Fruit fly (Drosophila melanogaster): ENCODE data around the gene elm.

Gene elm

DNA sequence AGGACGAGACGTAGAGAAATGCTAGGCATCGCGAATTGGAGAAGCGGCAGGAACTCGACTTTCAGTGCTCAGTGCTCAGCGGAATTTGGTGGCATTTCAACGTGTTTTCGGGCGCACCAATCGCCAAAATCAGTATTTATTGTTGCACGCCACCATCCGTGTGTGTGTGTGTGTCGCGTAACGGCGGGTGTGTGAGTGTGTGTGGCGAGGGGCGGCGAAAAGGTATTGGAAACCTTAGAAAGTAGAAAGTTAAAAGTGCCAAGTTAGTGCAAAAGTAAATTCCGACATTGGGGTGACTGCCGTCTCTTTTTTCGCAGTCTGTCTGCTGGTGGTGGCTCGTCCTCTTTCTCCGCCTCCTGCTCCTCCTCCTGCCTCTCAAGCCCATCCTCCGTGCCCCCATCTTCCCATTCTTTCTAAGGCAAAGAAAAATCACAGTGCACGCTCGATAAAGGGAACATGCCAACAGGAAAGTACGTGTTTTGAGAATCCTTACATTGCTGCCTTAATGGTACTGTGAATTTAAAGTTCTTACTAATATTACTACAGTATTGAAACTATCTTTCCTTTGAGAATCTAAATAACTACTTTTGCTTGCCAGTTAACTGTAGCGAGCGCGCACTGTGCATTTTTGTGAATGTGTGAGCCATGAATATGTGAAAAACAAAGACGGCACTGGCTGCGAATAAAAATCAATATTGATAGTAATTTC lies 31.5 kb upstream of the elm start (continued):
- TF ChIP-seq CG11085 (GFP tag; IDR thresholded peaks at IDR 0.05) = no peak
- no peak for TF ChIP-seq maf-S (GFP tag; optimal IDR thresholded peaks at IDR 0.05)
- TF ChIP-seq CTCF (GFP tag; optimal IDR thresholded peaks at IDR 0.05) = no peak
- TF ChIP-seq CG13775 (GFP tag; optimal IDR thresholded peaks at IDR 0.05) = no peak
- TF ChIP-seq Trl (optimal IDR thresholded peaks at IDR 0.05) = no peak
- no peak for TF ChIP-seq Trl (GFP tag; optimal IDR thresholded peaks at IDR 0.05)
- TF ChIP-seq scrt (GFP tag; optimal IDR thresholded peaks at IDR 0.05) = no peak
- TF ChIP-seq CG8290 (GFP tag; optimal IDR thresholded peaks at IDR 0.05) = no peak
- peak in 1 of 2 experiments; percentile 74 for TF ChIP-seq CG8290 (tag; optimal IDR thresholded peaks at IDR 0.05)
- no peak for TF ChIP-seq mirr (GFP tag; optimal IDR thresholded peaks at IDR 0.05)
- peak; percentile 64 for TF ChIP-seq CG17359 (tag; optimal IDR thresholded peaks at IDR 0.05)
- peak; percentile 53 for TF ChIP-seq ttk (GFP tag; IDR thresholded peaks at IDR 0.05)
- TF ChIP-seq ind (GFP tag; optimal IDR thresholded peaks at IDR 0.05) = peak; percentile 60
- TF ChIP-seq sens (GFP tag) = peak; percentile 84
- no peak for TF ChIP-seq lbe (GFP tag; optimal IDR thresholded peaks at IDR 0.05)
- TF ChIP-seq CG6689 (GFP tag; IDR thresholded peaks at IDR 0.05) = peak; percentile 60; the same call in 1 of the 2 replicates
- TF ChIP-seq crol (GFP tag; IDR thresholded peaks at IDR 0.05) = no peak; the same call in 1 of the 2 replicates
- TF ChIP-seq CG12299 (tag; optimal IDR thresholded peaks at IDR 0.05) = peak; percentile 51
- no peak for TF ChIP-seq CG8388 (GFP tag; optimal IDR thresholded peaks at IDR 0.05)
- TF ChIP-seq CG14860 (GFP tag; IDR thresholded peaks at IDR 0.05; ENCODE audit: partially characterized antibody) = no peak
- TF ChIP-seq CG2202 (tag; optimal IDR thresholded peaks at IDR 0.05) = no peak
- TF ChIP-seq sqz (GFP tag; optimal IDR thresholded peaks at IDR 0.05) = no peak
- no peak for TF ChIP-seq CG33557 (GFP tag; optimal IDR thresholded peaks at IDR 0.05)
- peak; percentile 35 for TF ChIP-seq Abd-B (GFP tag; optimal IDR thresholded peaks at IDR 0.05)
- TF ChIP-seq dati (GFP tag; IDR thresholded peaks at IDR 0.05) = no peak
- TF ChIP-seq CG18011 (GFP tag; optimal IDR thresholded peaks at IDR 0.05) = no peak
- peak; percentile 7 for TF ChIP-seq Nf-YC (tag; optimal IDR thresholded peaks at IDR 0.05)
- TF ChIP-seq HmgD (GFP tag; optimal IDR thresholded peaks at IDR 0.05) = no peak
- no peak; the same call in 1 of the 2 replicates for TF ChIP-seq ap (GFP tag; IDR thresholded peaks at IDR 0.05)
- no peak for TF ChIP-seq BEAF-32 (GFP tag; optimal IDR thresholded peaks at IDR 0.05)
- 0 out of 3 replicates have a peak, but pooled peaks have one; percentile 30 for TF ChIP-seq so (GFP tag; IDR thresholded peaks at IDR 0.05)
- TF ChIP-seq E2f2 (GFP tag; IDR thresholded peaks at IDR 0.05) = no peak
- TF ChIP-seq cato (GFP tag; optimal IDR thresholded peaks at IDR 0.05; ENCODE audit: borderline replicate concordance) = no peak
- no peak for TF ChIP-seq GATAe (GFP tag; conservative IDR thresholded peaks at IDR 0.05)
- no peak for TF ChIP-seq CG12104 (GFP tag; optimal IDR thresholded peaks at IDR 0.05)
- TF ChIP-seq CG34422 (GFP tag; IDR thresholded peaks at IDR 0.05) = no peak
- TF ChIP-seq CG18476 (GFP tag; optimal IDR thresholded peaks at IDR 0.05) = peak; percentile 7
- no peak for TF ChIP-seq slou (GFP tag; optimal IDR thresholded peaks at IDR 0.05)
- no peak for TF ChIP-seq CG43689 (GFP tag; IDR thresholded peaks at IDR 0.05)
- no peak for TF ChIP-seq chinmo (GFP tag; IDR thresholded peaks at IDR 0.05; ENCODE audit: partially characterized antibody)
- TF ChIP-seq CG16815 (GFP tag; optimal IDR thresholded peaks at IDR 0.05) = peak; percentile 27
- TF ChIP-seq gsb-n (tag; optimal IDR thresholded peaks at IDR 0.05) = no peak
- no peak for TF ChIP-seq jigr1 (GFP tag; IDR thresholded peaks at IDR 0.05)
- peak; percentile 57 for TF ChIP-seq HLH54F (GFP tag; optimal IDR thresholded peaks at IDR 0.05)
- peak; percentile 80 for TF ChIP-seq row (GFP tag; IDR thresholded peaks at IDR 0.05)
- TF ChIP-seq ase (GFP tag; IDR thresholded peaks at IDR 0.05) = no peak
- TF ChIP-seq amos (GFP tag; IDR thresholded peaks at IDR 0.05; ENCODE audit: partially characterized antibody) = no peak
- TF ChIP-seq CG7963 (GFP tag; IDR thresholded peaks at IDR 0.05; ENCODE audit: partially characterized antibody) = no peak
- no peak for TF ChIP-seq sr (GFP tag; IDR thresholded peaks at IDR 0.05)
- no peak for TF ChIP-seq hkb (optimal IDR thresholded peaks at IDR 0.05)
- TF ChIP-seq hkb (GFP tag; IDR thresholded peaks at IDR 0.05) = peak; percentile 52; the same call in 1 of the 2 replicates
- TF ChIP-seq Adf1 (GFP tag; IDR thresholded peaks at IDR 0.05) = no peak

Measured in whole organism, embryonic.